Comparison of ENCODE assay signal across 5 fruit fly cellular contexts in genomic region chr2L:8411530-8411929, dm6.
TF ChIP-seq lines count a peak whose summit lies in the region.

TSS of gene Naglu (minus strand) at chr2L:8411868.

- no peak for TF ChIP-seq CTCF in whole organism, embryonic (GFP tag; optimal IDR thresholded peaks at IDR 0.05; lab: Kevin White, UChicago)

TF ChIP-seq in whole organism, adult, 20 proteins besides CTCF, POLR2A, EP300 and RAD21:
- TF ChIP-seq ovo (GFP tag; optimal IDR thresholded peaks at IDR 0.05; lab: Kevin White, UChicago) (no peak), CG12768 (GFP tag; optimal IDR thresholded peaks at IDR 0.05; lab: Kevin White, UChicago) (peak; percentile 17), CG11617 (GFP tag; optimal IDR thresholded peaks at IDR 0.05; lab: Kevin White, UChicago) (peak; percentile 7), toe (GFP tag; optimal IDR thresholded peaks at IDR 0.05; lab: Kevin White, UChicago) (no peak), CG1620 (GFP tag; optimal IDR thresholded peaks at IDR 0.05; lab: Kevin White, UChicago) (no peak), Clk (GFP tag; optimal IDR thresholded peaks at IDR 0.05; lab: Kevin White, UChicago) (no peak), CG7101 (tag; optimal IDR thresholded peaks at IDR 0.05; lab: Kevin White, UChicago) (peak; percentile 24), bab1 (GFP tag; optimal IDR thresholded peaks at IDR 0.05; lab: Kevin White, UChicago) (no peak), CG33017 (tag; optimal IDR thresholded peaks at IDR 0.05; lab: Kevin White, UChicago) (peak; percentile 5), Crg-1 (GFP tag; optimal IDR thresholded peaks at IDR 0.05; lab: Kevin White, UChicago) (no peak), cnc (optimal IDR thresholded peaks at IDR 0.05; lab: Kevin White, UChicago) (no peak), cic (GFP tag; optimal IDR thresholded peaks at IDR 0.05; lab: Kevin White, UChicago) (peak; percentile 27), CG5204 (GFP tag; optimal IDR thresholded peaks at IDR 0.05; lab: Kevin White, UChicago) (no peak)

TF ChIP-seq in whole organism, embryonic, 481 proteins besides CTCF, POLR2A, EP300 and RAD21 (continues in another document):
- TF ChIP-seq Eip74EF (GFP tag; optimal IDR thresholded peaks at IDR 0.05; lab: Kevin White, UChicago) (no peak), CG31388 (GFP tag; optimal IDR thresholded peaks at IDR 0.05; lab: Kevin White, UChicago) (no peak), tup (GFP tag; optimal IDR thresholded peaks at IDR 0.05; lab: Kevin White, UChicago) (no peak), zfh1 (GFP tag; IDR thresholded peaks at IDR 0.05; lab: Robert Waterston, UW) (no peak), HLHmδ (GFP tag; optimal IDR thresholded peaks at IDR 0.05; lab: Kevin White, UChicago) (peak; percentile 46), ato (GFP tag; IDR thresholded peaks at IDR 0.05; lab: Robert Waterston, UW; ENCODE audit: partially characterized antibody) (peak; percentile 46; the same call in 1 of the 2 replicates), CG6813 (GFP tag; optimal IDR thresholded peaks at IDR 0.05; lab: Kevin White, UChicago) (no peak), pho (GFP tag; optimal IDR thresholded peaks at IDR 0.05; lab: Kevin White, UChicago) (no peak), Trl (optimal IDR thresholded peaks at IDR 0.05; lab: Kevin White, UChicago) (peak in 1 of 2 experiments; percentile 52), Trl (GFP tag; optimal IDR thresholded peaks at IDR 0.05; lab: Kevin White, UChicago) (no peak), Sox100B (GFP tag; optimal IDR thresholded peaks at IDR 0.05; lab: Kevin White, UChicago) (no peak), Dip3 (GFP tag; optimal IDR thresholded peaks at IDR 0.05; lab: Kevin White, UChicago) (no peak), CG14710 (tag; optimal IDR thresholded peaks at IDR 0.05; lab: Kevin White, UChicago) (peak; percentile 10), crol (GFP tag; IDR thresholded peaks at IDR 0.05; lab: Robert Waterston, UW) (0 out of 2 replicates have a peak, but pooled peaks have one; percentile 9), CG2199 (GFP tag; IDR thresholded peaks at IDR 0.05; lab: Robert Waterston, UW) (no peak), scrt (GFP tag; optimal IDR thresholded peaks at IDR 0.05; lab: Kevin White, UChicago) (no peak), inv (GFP tag; IDR thresholded peaks at IDR 0.05; lab: Robert Waterston, UW; ENCODE audit: partially characterized antibody) (no peak), CG17802 (tag; optimal IDR thresholded peaks at IDR 0.05; lab: Kevin White, UChicago) (peak; percentile 38), Usf (GFP tag; optimal IDR thresholded peaks at IDR 0.05; lab: Kevin White, UChicago) (no peak)

TF ChIP-seq in whole organism, prepupa, 60 proteins besides CTCF, POLR2A, EP300 and RAD21 (continues in another document):
- TF ChIP-seq CG9139 (GFP tag; optimal IDR thresholded peaks at IDR 0.05; lab: Kevin White, UChicago) (no peak), CG8632 (GFP tag; optimal IDR thresholded peaks at IDR 0.05; lab: Kevin White, UChicago) (peak; percentile 32), Eip75B (GFP tag; optimal IDR thresholded peaks at IDR 0.05; lab: Kevin White, UChicago) (peak; percentile 44), Sox14 (GFP tag; optimal IDR thresholded peaks at IDR 0.05; lab: Kevin White, UChicago) (no peak), salr (GFP tag; optimal IDR thresholded peaks at IDR 0.05; lab: Kevin White, UChicago) (no peak), vri (GFP tag; optimal IDR thresholded peaks at IDR 0.05; lab: Kevin White, UChicago) (no peak), fd85E (GFP tag; optimal IDR thresholded peaks at IDR 0.05; lab: Kevin White, UChicago) (no peak), acj6 (GFP tag; optimal IDR thresholded peaks at IDR 0.05; lab: Kevin White, UChicago) (no peak), CG6163 (GFP tag; IDR thresholded peaks at IDR 0.05; lab: Robert Waterston, UW) (peak; percentile 15; the same call in 1 of the 3 replicates), esn (GFP tag; optimal IDR thresholded peaks at IDR 0.05; lab: Kevin White, UChicago) (peak; percentile 53), Sox15 (GFP tag; optimal IDR thresholded peaks at IDR 0.05; lab: Kevin White, UChicago) (no peak), CG6808 (GFP tag; optimal IDR thresholded peaks at IDR 0.05; lab: Kevin White, UChicago) (no peak), achi (GFP tag; optimal IDR thresholded peaks at IDR 0.05; lab: Kevin White, UChicago) (no peak), Ets96B (tag; optimal IDR thresholded peaks at IDR 0.05; lab: Kevin White, UChicago) (no peak), CG7368 (GFP tag; optimal IDR thresholded peaks at IDR 0.05; lab: Kevin White, UChicago) (no peak), CG11902 (GFP tag; optimal IDR thresholded peaks at IDR 0.05; lab: Kevin White, UChicago) (no peak), CG6854 (GFP tag; optimal IDR thresholded peaks at IDR 0.05; lab: Kevin White, UChicago) (peak; percentile 0), CG31627 (GFP tag; optimal IDR thresholded peaks at IDR 0.05; lab: Kevin White, UChicago) (peak; percentile 12), CG6276 (GFP tag; optimal IDR thresholded peaks at IDR 0.05; lab: Kevin White, UChicago) (no peak), Met (GFP tag; optimal IDR thresholded peaks at IDR 0.05; lab: Kevin White, UChicago) (no peak), lz (GFP tag; optimal IDR thresholded peaks at IDR 0.05; lab: Kevin White, UChicago) (no peak), Eip78C (GFP tag; lab: Kevin White, UChicago) (peak; percentile 74)

TF ChIP-seq in whole organism, pupa, 21 proteins besides CTCF, POLR2A, EP300 and RAD21:
- TF ChIP-seq CG32121 (GFP tag; IDR thresholded peaks at IDR 0.05; lab: Robert Waterston, UW), result no peak
- peak; percentile 57 for TF ChIP-seq EcR (GFP tag; optimal IDR thresholded peaks at IDR 0.05; lab: Kevin White, UChicago)
- TF ChIP-seq CG8159 (tag; optimal IDR thresholded peaks at IDR 0.05; lab: Kevin White, UChicago), result no peak
TF ChIP-seq in whole organism, pupa: peak in this region for 1.

TF ChIP-seq in whole organism, wandering third instar larva, 38 proteins besides CTCF, POLR2A, EP300 and RAD21:
- no peak for TF ChIP-seq CrebA (GFP tag; optimal IDR thresholded peaks at IDR 0.05; lab: Kevin White, UChicago; ENCODE audit: borderline replicate concordance)
- TF ChIP-seq sv (GFP tag; optimal IDR thresholded peaks at IDR 0.05; lab: Kevin White, UChicago), result no peak
- peak; percentile 36 for TF ChIP-seq Sp1 (GFP tag; optimal IDR thresholded peaks at IDR 0.05; lab: Kevin White, UChicago)
- TF ChIP-seq brk (GFP tag; optimal IDR thresholded peaks at IDR 0.05; lab: Kevin White, UChicago), result no peak
- TF ChIP-seq Dfd (GFP tag; optimal IDR thresholded peaks at IDR 0.05; lab: Kevin White, UChicago), result no peak
- peak; percentile 64 for TF ChIP-seq Hr83 (GFP tag; optimal IDR thresholded peaks at IDR 0.05; lab: Kevin White, UChicago; ENCODE audit: poor library complexity, severe bottlenecking)
- TF ChIP-seq Vsx2 (GFP tag; optimal IDR thresholded peaks at IDR 0.05; lab: Kevin White, UChicago; ENCODE audit: partially characterized antibody), result peak; percentile 65
- TF ChIP-seq Myc (optimal IDR thresholded peaks at IDR 0.05; lab: Kevin White, UChicago), result no peak
- no peak for TF ChIP-seq Hnf4 (GFP tag; optimal IDR thresholded peaks at IDR 0.05; lab: Kevin White, UChicago)
- TF ChIP-seq ey (GFP tag; optimal IDR thresholded peaks at IDR 0.05; lab: Kevin White, UChicago), result peak; percentile 24
- peak; percentile 31 for TF ChIP-seq fru (GFP tag; optimal IDR thresholded peaks at IDR 0.05; lab: Kevin White, UChicago)
- peak in 1 of 2 experiments; percentile 61 for TF ChIP-seq dl (GFP tag; optimal IDR thresholded peaks at IDR 0.05; lab: Kevin White, UChicago; ENCODE audit: insufficient read depth in 1 of 2, partially characterized antibody in 2 of 2)
- TF ChIP-seq lola (GFP tag; optimal IDR thresholded peaks at IDR 0.05; lab: Kevin White, UChicago), result no peak
- TF ChIP-seq Dif (GFP tag; optimal IDR thresholded peaks at IDR 0.05; lab: Kevin White, UChicago; ENCODE audit: partially characterized antibody), result peak; percentile 81
- no peak for TF ChIP-seq pan (optimal IDR thresholded peaks at IDR 0.05; lab: Kevin White, UChicago)
